Fruit fly (Drosophila melanogaster) whole organism, pupa: ENCODE data around the gene GATAd.

Experiments
- CG10348 ChIP-seq: fragments of 200-800 bp; sonication (Bioruptor generic); IDR thresholded peaks from 2 replicates; pipeline ENCODE4 v1.3.6; 2022; ENCODE audit warnings: missing biosample characterization, missing genetic modification characterization
- CG12605 ChIP-seq: fragments of 200-800 bp; sonication (Bioruptor generic); IDR thresholded peaks from 2 replicates; pipeline ENCODE4 v1.3.6; 2022; ENCODE audit warnings: missing biosample characterization, missing genetic modification characterization
- CG13204 ChIP-seq: fragments of 200-800 bp; sonication (Bioruptor generic); optimal IDR thresholded peaks from 2 replicates; lab custom pipeline; 2018; ENCODE audit warnings: missing biosample characterization, mild to moderate bottlenecking, missing genetic modification characterization, moderate library complexity
- CG14655 ChIP-seq: fragments of 200-800 bp; sonication (Bioruptor generic); optimal IDR thresholded peaks from 3 replicates; lab custom pipeline; 2017; ENCODE audit warnings: mild to moderate bottlenecking, missing biosample characterization, missing genetic modification reagents, missing genetic modification characterization
- CG15710 ChIP-seq: fragments of 200-800 bp; sonication (Bioruptor generic); optimal IDR thresholded peaks from 2 replicates; lab custom pipeline; 2018; ENCODE audit warnings: missing biosample characterization, mild to moderate bottlenecking, missing genetic modification characterization, moderate library complexity
- CG17806 ChIP-seq: fragments of 200-800 bp; sonication (Bioruptor generic); optimal IDR thresholded peaks from 2 replicates; lab custom pipeline; 2018; ENCODE audit warnings: missing biosample characterization, mild to moderate bottlenecking, missing genetic modification characterization, moderate library complexity
- CG32121 ChIP-seq: fragments of 200-800 bp; sonication (Bioruptor generic); IDR thresholded peaks from 2 replicates; pipeline ENCODE4 v1.3.6; 2022; ENCODE audit warnings: missing biosample characterization, missing genetic modification characterization
- CG34367 ChIP-seq: fragments of 200-800 bp; sonication (Bioruptor generic); optimal IDR thresholded peaks from 2 replicates; lab custom pipeline; 2018; ENCODE audit warnings: missing biosample characterization, mild to moderate bottlenecking, missing genetic modification characterization
- CG4496 ChIP-seq: fragments of 200-800 bp; sonication (Bioruptor generic); IDR thresholded peaks from 3 replicates; pipeline ENCODE4 v1.3.6; 2022; ENCODE audit warnings: missing biosample characterization, missing genetic modification characterization
- CG8159 ChIP-seq: fragments of 200-800 bp; sonication (Bioruptor generic); optimal IDR thresholded peaks from 3 replicates; lab custom pipeline; 2018; ENCODE audit warnings: missing biosample characterization, mild to moderate bottlenecking, missing genetic modification characterization, moderate library complexity
- CG8301 ChIP-seq: fragments of 200-800 bp; sonication (Bioruptor generic); optimal IDR thresholded peaks from 2 replicates; lab custom pipeline; 2018; ENCODE audit warnings: missing biosample characterization, mild to moderate bottlenecking, missing genetic modification characterization
- CG9948 ChIP-seq: fragments of 200-800 bp; sonication (Bioruptor generic); optimal IDR thresholded peaks from 2 replicates; lab custom pipeline; 2018; ENCODE audit warnings: missing biosample characterization, mild to moderate bottlenecking, missing genetic modification characterization, moderate library complexity
- D1 ChIP-seq: fragments of 200-800 bp; sonication (Bioruptor generic); optimal IDR thresholded peaks from 2 replicates; lab custom pipeline; 2018; ENCODE audit warnings: missing biosample characterization, mild to moderate bottlenecking, missing genetic modification characterization, moderate library complexity
- EcR ChIP-seq: fragments of 200-800 bp; sonication (Bioruptor generic); optimal IDR thresholded peaks from 3 replicates; lab custom pipeline; 2019; ENCODE audit warnings: missing biosample characterization, missing genetic modification characterization, mild to moderate bottlenecking, moderate library complexity, missing genetic modification reagents
- Ets98B ChIP-seq: fragments of 200-800 bp; sonication (Bioruptor generic); IDR thresholded peaks from 2 replicates; pipeline ENCODE4 v1.3.6; 2022; ENCODE audit warnings: missing biosample characterization, missing genetic modification characterization
- Pif1A ChIP-seq: fragments of 200-800 bp; sonication (Bioruptor generic); optimal IDR thresholded peaks from 3 replicates; lab custom pipeline; 2016; ENCODE audit warnings: missing biosample characterization, missing genetic modification characterization
- Pif1B ChIP-seq: fragments of 200-800 bp; sonication (Bioruptor generic); optimal IDR thresholded peaks from 3 replicates; lab custom pipeline; 2016; ENCODE audit warnings: missing biosample characterization, missing genetic modification characterization
- Snoo ChIP-seq: fragments of 200-800 bp; sonication (Bioruptor generic); optimal IDR thresholded peaks from 3 replicates; lab custom pipeline; 2017; ENCODE audit warnings: missing biosample characterization, mild to moderate bottlenecking, missing genetic modification characterization, inconsistent platforms
- fd96Ca ChIP-seq: fragments of 200-800 bp; sonication (Bioruptor generic); IDR thresholded peaks from 3 replicates; pipeline ENCODE4 v1.3.6; 2022; ENCODE audit warnings: missing biosample characterization, missing genetic modification characterization
- gl ChIP-seq: fragments of 200-800 bp; sonication (Bioruptor generic); optimal IDR thresholded peaks from 2 replicates; lab custom pipeline; 2018; ENCODE audit warnings: missing biosample characterization, mild to moderate bottlenecking, missing genetic modification characterization
- rn ChIP-seq: fragments of 200-800 bp; sonication (Bioruptor generic); IDR thresholded peaks from 2 replicates; pipeline ENCODE4 v1.3.6; 2022; ENCODE audit warnings: missing biosample characterization, missing genetic modification characterization

The GATAd gene

DNA sequence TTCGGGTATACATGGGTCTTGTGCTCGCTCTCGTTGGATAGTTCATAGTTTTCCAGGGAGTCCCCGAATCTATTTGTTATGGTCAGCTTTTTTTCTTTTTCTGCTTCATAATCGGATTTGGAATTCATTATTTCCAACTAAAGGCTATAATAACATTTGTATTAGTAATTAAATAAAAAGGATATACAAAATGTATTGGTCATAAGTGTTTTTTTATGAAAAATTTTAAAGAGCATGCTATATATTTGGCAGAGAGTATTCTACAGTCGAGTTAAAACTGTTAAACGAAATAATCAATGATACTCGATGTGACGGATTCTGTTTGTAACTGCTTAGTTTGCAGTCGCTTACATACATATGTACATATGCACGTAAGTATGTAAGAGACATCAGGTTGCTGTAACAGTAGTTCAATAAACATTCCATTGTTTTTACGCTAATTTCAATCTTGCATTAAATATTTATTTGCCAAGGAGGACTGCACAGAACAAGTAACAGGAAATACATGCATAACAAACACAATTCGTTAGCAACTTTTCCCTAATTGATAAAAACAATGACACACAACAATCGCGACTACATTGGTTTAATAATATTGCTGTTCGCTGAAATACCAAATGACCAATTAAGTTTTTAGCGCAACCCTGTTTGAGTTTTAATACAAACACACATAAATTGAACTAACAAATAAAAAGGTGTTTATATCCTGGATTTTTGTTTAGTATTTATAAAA, 34.3 kb upstream of the GATAd start:
- TF ChIP-seq EcR (GFP tag; lab: Kevin White, UChicago) (no peak), CG8301 (tag; lab: Kevin White, UChicago) (peak; percentile 6), Ets98B (GFP tag; lab: Robert Waterston, UW) (no peak), CG32121 (peak; percentile 43; the same call in 1 of the 2 replicates), D1 (tag; lab: Kevin White, UChicago) (no peak)

DNA sequence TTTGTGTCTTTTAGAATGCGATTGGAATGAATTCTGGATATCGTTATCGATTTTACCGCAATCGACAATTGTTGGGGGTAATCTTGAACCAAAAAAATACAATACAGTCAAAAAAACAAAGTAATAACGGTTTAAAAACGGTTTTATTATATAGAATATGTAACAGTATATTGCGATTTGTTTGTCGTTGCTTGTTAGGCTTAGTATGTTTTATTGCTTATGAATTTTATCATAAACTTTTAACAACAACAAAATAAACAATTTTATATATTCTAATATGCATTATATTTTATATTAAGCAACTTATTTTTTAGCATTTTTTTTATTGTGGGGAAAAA, 33.8 kb upstream of the GATAd start, which contains the start of gene CYLD:
CYLD (minus strand) TSS at position 38 of the 338 bp plus-strand sequence.
- TF ChIP-seq CG9948 (tag; lab: Kevin White, UChicago) (peak; percentile 58), Pif1B (GFP tag; lab: Kevin White, UChicago) (no peak), CG15710 (tag; lab: Kevin White, UChicago) (peak; percentile 50), EcR (GFP tag; lab: Kevin White, UChicago) (no peak), CG8301 (tag; lab: Kevin White, UChicago) (peak; percentile 68), rn (GFP tag; lab: Robert Waterston, UW) (no peak), D1 (tag; lab: Kevin White, UChicago) (peak; percentile 82), CG10348 (GFP tag; lab: Robert Waterston, UW) (no peak), CG34367 (tag; lab: Kevin White, UChicago) (peak; percentile 43), CG32121 (peak; percentile 76; the same call in 1 of the 2 replicates), Snoo (peak; percentile 38), CG14655 (GFP tag; lab: Kevin White, UChicago) (no peak), CG12605 (GFP tag; lab: Robert Waterston, UW) (no peak), fd96Ca (GFP tag; lab: Robert Waterston, UW) (no peak), Ets98B (GFP tag; lab: Robert Waterston, UW) (no peak; the same call in 1 of the 2 replicates), CG17806 (peak; percentile 66)

DNA sequence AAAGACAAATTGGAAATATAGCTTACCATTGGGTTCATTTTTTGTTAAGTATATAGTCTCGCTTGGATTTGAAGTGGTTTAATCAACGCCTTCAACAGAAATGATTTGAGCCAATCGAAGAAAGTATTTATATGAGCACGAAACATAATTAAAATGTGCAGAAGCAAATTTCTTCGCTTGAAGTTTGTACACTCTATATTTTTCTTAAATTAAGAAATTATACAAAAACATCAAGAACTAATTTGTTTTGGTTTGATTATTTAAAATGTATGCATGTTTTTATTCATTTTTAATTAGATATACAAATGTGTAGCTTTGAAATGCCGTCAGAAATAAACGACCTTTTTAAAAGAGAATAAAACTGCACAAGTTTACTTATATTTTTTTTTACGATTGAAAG, 31.6 kb upstream of the GATAd start, which contains the start of gene CG13138:
CG13138 (minus strand) TSS at position 101 of the 400 bp plus-strand sequence.
- no peak for TF ChIP-seq EcR (GFP tag; lab: Kevin White, UChicago)
- TF ChIP-seq rn (GFP tag; lab: Robert Waterston, UW), result no peak
- TF ChIP-seq Ets98B (GFP tag; lab: Robert Waterston, UW), result no peak
- TF ChIP-seq CG12605 (GFP tag; lab: Robert Waterston, UW), result no peak
- no peak for TF ChIP-seq CG10348 (GFP tag; lab: Robert Waterston, UW)
- no peak for TF ChIP-seq CG9948 (tag; lab: Kevin White, UChicago)
- TF ChIP-seq CG14655 (GFP tag; lab: Kevin White, UChicago), result no peak
- no peak for TF ChIP-seq CG17806
- TF ChIP-seq D1 (tag; lab: Kevin White, UChicago), result no peak
- TF ChIP-seq CG34367 (tag; lab: Kevin White, UChicago), result no peak
- no peak for TF ChIP-seq CG8301 (tag; lab: Kevin White, UChicago)
- no peak for TF ChIP-seq Pif1B (GFP tag; lab: Kevin White, UChicago)
- no peak for TF ChIP-seq fd96Ca (GFP tag; lab: Robert Waterston, UW)
- no peak for TF ChIP-seq CG8159 (tag; lab: Kevin White, UChicago)
- TF ChIP-seq CG4496 (GFP tag; lab: Robert Waterston, UW), result no peak
- TF ChIP-seq CG13204 (GFP tag; lab: Kevin White, UChicago), result no peak
- no peak for TF ChIP-seq gl (tag; lab: Kevin White, UChicago)
- TF ChIP-seq Pif1A, result no peak
- no peak for TF ChIP-seq Snoo

DNA sequence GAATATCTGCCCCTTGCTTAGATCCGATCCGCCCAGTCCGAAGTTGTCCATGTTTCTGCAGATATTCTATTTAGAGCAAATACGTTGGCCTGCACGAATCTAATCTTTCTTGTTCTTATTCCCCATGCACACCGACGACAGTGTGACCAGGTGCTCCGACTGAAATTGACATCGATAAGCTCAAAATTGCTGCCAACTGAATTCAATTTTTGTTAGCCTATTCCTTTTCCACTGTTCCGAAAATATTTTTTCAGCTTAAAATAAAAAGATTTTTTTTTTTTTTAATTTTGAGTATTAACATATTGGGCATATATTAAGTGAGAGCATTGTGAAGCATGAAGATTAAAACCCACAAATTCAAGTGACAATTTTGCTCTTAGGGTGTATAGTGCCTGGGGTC, 29.7 kb upstream of the GATAd start, which contains the start of gene nmd:
nmd (minus strand) TSS at position 162 of the 400 bp plus-strand sequence.
- no peak for TF ChIP-seq CG4496 (GFP tag; lab: Robert Waterston, UW)
- no peak for TF ChIP-seq CG8301 (tag; lab: Kevin White, UChicago)
- TF ChIP-seq CG17806, result no peak
- TF ChIP-seq D1 (tag; lab: Kevin White, UChicago), result no peak
- TF ChIP-seq EcR (GFP tag; lab: Kevin White, UChicago), result no peak
- no peak for TF ChIP-seq CG8159 (tag; lab: Kevin White, UChicago)
- no peak for TF ChIP-seq Snoo
- no peak for TF ChIP-seq CG13204 (GFP tag; lab: Kevin White, UChicago)
- TF ChIP-seq rn (GFP tag; lab: Robert Waterston, UW), result no peak
- no peak for TF ChIP-seq gl (tag; lab: Kevin White, UChicago)
- TF ChIP-seq CG32121, result no peak
- TF ChIP-seq CG12605 (GFP tag; lab: Robert Waterston, UW), result no peak
- no peak for TF ChIP-seq CG34367 (tag; lab: Kevin White, UChicago)

dm6 chr2L:10305538-10306147, 27.9 kb upstream of the GATAd start:
- TF ChIP-seq CG15710 (tag; lab: Kevin White, UChicago) (no peak), D1 (tag; lab: Kevin White, UChicago) (no peak), CG9948 (tag; lab: Kevin White, UChicago) (no peak), Pif1A (no peak), Snoo (no peak), EcR (GFP tag; lab: Kevin White, UChicago) (no peak), rn (GFP tag; lab: Robert Waterston, UW) (no peak), Pif1B (GFP tag; lab: Kevin White, UChicago) (no peak), CG8301 (tag; lab: Kevin White, UChicago) (no peak), CG13204 (GFP tag; lab: Kevin White, UChicago) (no peak), CG8159 (tag; lab: Kevin White, UChicago) (no peak), CG32121 (no peak), CG34367 (tag; lab: Kevin White, UChicago) (no peak), CG10348 (GFP tag; lab: Robert Waterston, UW) (no peak), CG14655 (GFP tag; lab: Kevin White, UChicago) (no peak), CG12605 (GFP tag; lab: Robert Waterston, UW) (no peak), Ets98B (GFP tag; lab: Robert Waterston, UW) (no peak), gl (tag; lab: Kevin White, UChicago) (no peak), fd96Ca (GFP tag; lab: Robert Waterston, UW) (no peak), CG17806 (no peak)
